Worm (Caenorhabditis elegans) whole organism, late embryonic: Measurements from ENCODE around the gene lpin-1.

Source experiments
- C08G9.2 ChIP-seq: sonication (generic microtip); optimal IDR thresholded peaks from 2 replicates; lab custom pipeline; 2016; ENCODE audit warnings: mild to moderate bottlenecking, missing genetic modification characterization, moderate library complexity, missing compliant biosample characterization
- K09A11.1 ChIP-seq: sonication (generic microtip); optimal IDR thresholded peaks from 2 replicates; lab custom pipeline; 2017; ENCODE audit warnings: antibody characterized with exemption, mild to moderate bottlenecking, missing genetic modification characterization, missing compliant biosample characterization; ENCODE audit not compliant: insufficient read depth
- ama-1 ChIP-seq: fragments of 150-350 bp; optimal IDR thresholded peaks from 2 replicates; lab custom pipeline; 2014
- ceh-19 ChIP-seq: fragments of 200-800 bp; sonication (Bioruptor generic); optimal IDR thresholded peaks from 2 replicates; lab custom pipeline; 2018; ENCODE audit warnings: mild to moderate bottlenecking, missing genetic modification characterization, missing compliant biosample characterization
- ceh-2 ChIP-seq: sonication (generic microtip); optimal IDR thresholded peaks from 2 replicates; lab custom pipeline; 2016; ENCODE audit warnings: missing genotype, missing genetic modification characterization, missing compliant biosample characterization
- ceh-24 ChIP-seq: sonication (generic microtip); optimal IDR thresholded peaks from 2 replicates; lab custom pipeline; 2016; ENCODE audit warnings: mild to moderate bottlenecking, missing genetic modification characterization, missing compliant biosample characterization
- ceh-31 ChIP-seq: sonication (generic microtip); optimal IDR thresholded peaks from 2 replicates; lab custom pipeline; 2016; ENCODE audit warnings: missing genetic modification characterization, missing compliant biosample characterization
- ceh-45 ChIP-seq: fragments of 200-800 bp; sonication (Bioruptor generic); IDR thresholded peaks from 2 replicates; pipeline ENCODE4 v1.3.6; 2022; ENCODE audit warnings: missing genetic modification reagents, missing genetic modification characterization, missing compliant biosample characterization
- ceh-48 ChIP-seq: sonication (generic microtip); optimal IDR thresholded peaks from 2 replicates; lab custom pipeline; 2016; ENCODE audit warnings: missing genetic modification characterization, inconsistent platforms, missing compliant biosample characterization
- dmd-4 ChIP-seq: sonication (generic microtip); optimal IDR thresholded peaks from 2 replicates; lab custom pipeline; 2016; ENCODE audit warnings: borderline replicate concordance, missing genetic modification characterization, missing compliant biosample characterization
- elt-2 ChIP-seq: sonication (generic microtip); optimal IDR thresholded peaks from 2 replicates; lab custom pipeline; 2016; ENCODE audit warnings: missing genetic modification reagents, missing genetic modification characterization, missing compliant biosample characterization
- ets-4 ChIP-seq: sonication (generic microtip); optimal IDR thresholded peaks from 2 replicates; lab custom pipeline; 2016; ENCODE audit warnings: missing genetic modification characterization, missing compliant biosample characterization
- fkh-10 ChIP-seq: fragments of 150-350 bp; optimal IDR thresholded peaks from 2 replicates; lab custom pipeline; 2014; ENCODE audit warnings: missing biosample characterization, missing genetic modification reagents, missing genetic modification characterization
- gmeb-2 ChIP-seq: sonication (generic microtip); optimal IDR thresholded peaks from 2 replicates; lab custom pipeline; 2016; ENCODE audit warnings: missing genetic modification characterization, inconsistent platforms, missing compliant biosample characterization
- hlh-15 ChIP-seq: sonication (generic microtip); optimal IDR thresholded peaks from 2 replicates; lab custom pipeline; 2016; ENCODE audit warnings: missing genetic modification characterization, missing compliant biosample characterization
- hlh-6 ChIP-seq: sonication (generic microtip); optimal IDR thresholded peaks from 2 replicates; lab custom pipeline; 2016; ENCODE audit warnings: missing genotype, missing genetic modification characterization, missing compliant biosample characterization
- lim-6 ChIP-seq: sonication (generic microtip); optimal IDR thresholded peaks from 2 replicates; lab custom pipeline; 2016; ENCODE audit warnings: missing genetic modification characterization, missing compliant biosample characterization
- lin-11 ChIP-seq: fragments of 200-800 bp; sonication (Bioruptor generic); optimal IDR thresholded peaks from 2 replicates; lab custom pipeline; 2018; ENCODE audit warnings: mild to moderate bottlenecking, missing genetic modification characterization, missing compliant biosample characterization
- madf-2 ChIP-seq: sonication (generic microtip); optimal IDR thresholded peaks from 2 replicates; lab custom pipeline; 2017; ENCODE audit warnings: missing genetic modification characterization, missing compliant biosample characterization
- nhr-11 ChIP-seq: fragments of 150-350 bp; optimal IDR thresholded peaks from 2 replicates; lab custom pipeline; 2014; ENCODE audit warnings: missing biosample characterization, missing genetic modification characterization
- pag-3 ChIP-seq: sonication (generic microtip); optimal IDR thresholded peaks from 2 replicates; lab custom pipeline; 2016; ENCODE audit warnings: missing compliant biosample characterization, missing genetic modification characterization, borderline replicate concordance
- sdc-2 ChIP-seq: sonication (generic microtip); optimal IDR thresholded peaks from 2 replicates; lab custom pipeline; 2016; ENCODE audit warnings: missing genotype, missing genetic modification characterization, missing compliant biosample characterization
- sox-2 ChIP-seq: fragments of 200-800 bp; sonication (Bioruptor generic); IDR thresholded peaks from 2 replicates; pipeline ENCODE4 v1.3.6; 2022; ENCODE audit warnings: missing genetic modification reagents, missing genetic modification characterization, missing compliant biosample characterization
- syd-9 ChIP-seq: sonication (generic microtip); optimal IDR thresholded peaks from 2 replicates; lab custom pipeline; 2016; ENCODE audit warnings: mild to moderate bottlenecking, missing genetic modification characterization, moderate library complexity, missing compliant biosample characterization
- tbx-2 ChIP-seq: sonication (generic microtip); optimal IDR thresholded peaks from 2 replicates; lab custom pipeline; 2016; ENCODE audit warnings: missing genetic modification characterization, missing compliant biosample characterization
- tbx-7 ChIP-seq: sonication (generic microtip); optimal IDR thresholded peaks from 2 replicates; lab custom pipeline; 2016; ENCODE audit warnings: missing genotype, missing genetic modification characterization, missing compliant biosample characterization
- unc-3 ChIP-seq, 2 experiments: fragments of 200-800 bp in 1 of 2; sonication (Bioruptor generic) in 1 of 2; sonication (generic microtip) in 1 of 2; conservative IDR thresholded peaks in 1 of 2; optimal IDR thresholded peaks in 1 of 2; 2 replicates each; pipeline versions ENCODE4 v1.3.6 to Lab custom; 2016 to 2022; ENCODE audit warnings: missing compliant biosample characterization in 2 of 2, missing genetic modification characterization in 2 of 2, missing genetic modification reagents in 1 of 2
- unc-42 ChIP-seq: sonication (generic microtip); optimal IDR thresholded peaks from 2 replicates; lab custom pipeline; 2016; ENCODE audit warnings: missing genotype, missing genetic modification characterization, missing compliant biosample characterization
- unc-86 ChIP-seq: sonication (generic microtip); optimal IDR thresholded peaks from 2 replicates; lab custom pipeline; 2016; ENCODE audit warnings: missing genetic modification characterization, missing compliant biosample characterization
- zip-5 ChIP-seq: sonication (generic microtip); optimal IDR thresholded peaks from 2 replicates; lab custom pipeline; 2016; ENCODE audit warnings: missing genetic modification characterization, missing compliant biosample characterization
- ztf-16 ChIP-seq: sonication (generic microtip); optimal IDR thresholded peaks from 2 replicates; lab custom pipeline; 2017; ENCODE audit warnings: missing genetic modification characterization, missing compliant biosample characterization

lpin-1 gene

DNA sequence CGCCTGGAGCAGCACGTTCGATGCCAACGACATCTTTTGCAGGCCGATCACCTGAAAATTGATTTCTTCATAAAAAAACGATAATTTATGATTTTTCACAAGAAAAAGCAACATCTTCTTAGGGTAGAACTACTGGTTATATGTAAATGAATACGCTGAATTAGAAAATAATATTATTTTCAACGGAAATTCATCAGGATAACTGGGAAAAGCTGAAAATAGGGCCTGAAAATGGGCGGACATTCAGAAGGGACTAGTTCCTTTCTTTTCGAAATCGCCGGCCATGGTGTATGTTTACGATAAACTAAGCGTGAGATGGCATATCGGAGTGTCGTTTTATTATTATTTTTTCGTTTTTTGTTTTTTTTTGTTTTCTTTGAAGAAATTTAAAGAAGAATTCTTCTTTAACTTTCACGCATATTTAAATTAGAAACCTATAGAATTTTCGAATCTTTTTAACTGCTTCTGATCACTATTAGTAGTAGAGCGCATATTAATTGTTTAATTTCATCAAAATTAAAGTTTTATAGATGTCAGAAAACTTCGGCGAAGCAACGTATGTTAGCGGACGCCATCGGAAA is 28.3 kb downstream of the lpin-1 start, which contains the start of the genes nduv-2 and F53F4.12:
TSS of gene nduv-2 (minus strand) at position 51 of the 581 bp plus-strand sequence.
TSS of gene F53F4.12 (plus strand) at position 531 of the 581 bp plus-strand sequence.
- peak; percentile 34 for TF ChIP-seq ets-4
- no peak for TF ChIP-seq nhr-11 (tag; lab: Kevin White, UChicago)
- peak; percentile 58 for TF ChIP-seq ceh-31 (tag; lab: Kevin White, UChicago)
- TF ChIP-seq tbx-2, result peak; percentile 36
- TF ChIP-seq unc-42 (tag; lab: Kevin White, UChicago), result peak; percentile 12
- TF ChIP-seq ceh-2 (tag; lab: Kevin White, UChicago), result peak; percentile 4

DNA sequence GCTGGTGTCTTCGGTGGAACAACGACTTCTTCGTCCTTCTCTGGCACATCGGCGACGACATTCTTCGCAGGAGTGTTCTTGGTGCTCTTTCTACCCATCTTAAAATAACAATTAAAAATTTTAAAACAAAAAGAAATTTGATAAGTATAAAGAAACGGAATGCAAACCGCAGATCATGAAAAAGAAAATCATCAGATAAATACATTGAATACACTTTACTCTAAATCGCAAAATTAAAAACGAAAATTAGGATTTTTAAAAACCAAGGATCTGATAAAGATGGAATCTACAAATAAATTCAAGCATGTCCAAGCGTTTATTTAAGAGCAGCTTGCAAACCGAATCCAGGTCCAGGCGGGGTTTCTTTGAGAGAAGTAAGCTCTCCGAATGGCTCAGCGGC is 29.5 kb downstream of the lpin-1 start, which contains the start of gene F53F4.11:
TSS of gene F53F4.11 (minus strand) at position 101 of the 400 bp plus-strand sequence.
- TF ChIP-seq fkh-10 (GFP tag; lab: Kevin White, UChicago), result no peak
- no peak for TF ChIP-seq madf-2
- TF ChIP-seq C08G9.2 (tag; lab: Kevin White, UChicago), result no peak
- no peak for TF ChIP-seq hlh-15 (tag; lab: Kevin White, UChicago)
- no peak for TF ChIP-seq tbx-2
- no peak for TF ChIP-seq ceh-24
- TF ChIP-seq dmd-4 (tag; lab: Kevin White, UChicago), result no peak
- TF ChIP-seq zip-5, result no peak
- TF ChIP-seq ztf-16 (tag; lab: Kevin White, UChicago), result no peak
- no peak for TF ChIP-seq ceh-19
- TF ChIP-seq pag-3 (tag; lab: Kevin White, UChicago), result no peak
- TF ChIP-seq tbx-7 (tag; lab: Kevin White, UChicago), result no peak
- no peak for TF ChIP-seq gmeb-2 (tag; lab: Kevin White, UChicago)
- TF ChIP-seq, all 69 proteins: peak for 0

DNA sequence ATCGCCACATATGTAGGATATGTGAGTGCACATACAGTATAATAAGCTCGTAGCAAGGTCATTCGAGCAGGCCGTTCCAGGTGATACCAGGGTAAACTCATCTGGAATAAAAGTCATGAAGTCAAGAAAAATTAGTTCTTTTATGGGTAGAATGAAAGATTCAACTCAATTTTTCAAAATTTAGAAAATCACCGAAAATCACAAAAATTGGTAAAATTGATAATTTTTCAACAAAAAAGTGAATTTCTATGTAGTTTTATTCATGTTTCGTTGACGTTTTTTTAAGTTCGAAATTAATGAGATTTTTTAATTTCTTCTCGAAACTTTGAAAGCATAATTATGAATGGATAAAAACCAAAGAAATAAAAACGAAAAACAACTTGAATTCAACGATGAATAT is 32.2 kb downstream of the lpin-1 start, which contains the start of gene F53F4.16:
TSS of gene F53F4.16 (minus strand) at position 101 of the 400 bp plus-strand sequence.
- TF ChIP-seq lin-11 (no peak), zip-5 (no peak), elt-2 (tag; lab: Kevin White, UChicago) (no peak), K09A11.1 (tag; lab: Kevin White, UChicago) (no peak), tbx-2 (no peak), madf-2 (no peak), unc-86 (no peak), syd-9 (no peak), pag-3 (tag; lab: Kevin White, UChicago) (no peak), dmd-4 (tag; lab: Kevin White, UChicago) (no peak), ceh-45 (GFP tag; lab: Robert Waterston, UW) (no peak), unc-42 (tag; lab: Kevin White, UChicago) (no peak), ets-4 (no peak)

DNA sequence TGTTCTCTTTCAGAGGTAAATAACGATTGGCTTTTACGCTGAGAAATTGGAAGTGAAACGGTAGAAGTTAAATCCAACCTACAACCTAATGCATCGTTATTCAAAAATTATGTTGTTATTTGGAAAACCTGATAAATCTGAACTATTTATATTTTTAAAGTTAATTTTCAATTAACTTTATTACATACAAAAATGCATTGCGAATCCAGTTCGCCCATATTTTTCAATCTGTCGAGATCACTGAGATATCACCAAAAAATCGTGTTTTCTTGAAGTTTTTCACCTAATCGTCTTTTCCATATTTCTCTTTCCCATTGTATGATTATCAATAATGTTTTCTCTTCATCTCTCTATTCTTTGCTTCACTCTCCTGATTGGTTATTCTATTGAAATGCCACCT is 33.3 kb downstream of the lpin-1 start, which contains the start of gene F53F4.15:
TSS of gene F53F4.15 (plus strand) at position 301 of the 400 bp plus-strand sequence.
- TF ChIP-seq nhr-11 (tag; lab: Kevin White, UChicago) (no peak), ztf-16 (tag; lab: Kevin White, UChicago) (no peak), ceh-2 (tag; lab: Kevin White, UChicago) (no peak)

DNA sequence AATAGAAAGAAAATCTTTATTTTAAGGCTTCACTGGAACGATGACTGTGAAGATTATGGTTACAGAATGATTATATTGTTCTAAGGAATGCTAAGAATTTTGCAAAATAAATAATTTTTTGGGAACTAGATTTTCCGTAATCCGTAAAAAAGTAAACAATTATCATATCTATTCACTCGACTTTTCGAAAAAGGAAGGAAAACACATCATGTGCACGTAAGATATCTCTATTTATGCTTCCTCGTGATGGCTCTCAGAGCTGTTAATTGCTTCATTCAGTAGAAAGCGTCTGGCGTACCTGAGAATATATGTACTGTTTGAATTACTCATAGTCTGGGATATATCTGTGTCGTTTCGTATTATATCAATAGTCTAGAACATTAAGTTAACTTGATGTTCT is 34.2 kb downstream of the lpin-1 start, which contains the start of gene srd-11:
TSS of gene srd-11 (minus strand) at position 101 of the 400 bp plus-strand sequence.
- TF ChIP-seq gmeb-2 (tag; lab: Kevin White, UChicago) (no peak), sdc-2 (tag; lab: Kevin White, UChicago) (no peak)
- TF ChIP-seq, all 69 proteins: peak for 0

DNA sequence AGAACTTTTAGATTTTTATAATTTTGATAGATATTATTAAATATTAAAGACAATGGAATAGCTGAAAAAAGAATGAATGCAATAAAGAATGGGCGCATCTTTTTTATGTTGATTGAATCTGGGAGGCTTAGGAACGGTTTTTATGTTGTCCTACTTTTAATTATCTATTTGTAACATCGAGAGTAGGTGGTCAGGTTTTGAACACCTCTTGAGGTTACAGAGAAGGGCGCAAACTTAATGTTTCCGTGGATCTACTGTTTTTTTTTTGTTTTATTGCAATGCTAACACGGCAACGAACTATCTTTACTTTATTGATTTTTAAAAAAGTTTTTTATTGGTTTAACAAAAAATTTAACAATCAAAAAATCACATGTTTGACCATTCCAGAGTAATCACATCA is 40.1 kb downstream of the lpin-1 start, which contains the start of gene F53F4.7:
TSS of gene F53F4.7 (minus strand) at position 101 of the 400 bp plus-strand sequence.
- no peak for TF ChIP-seq tbx-2

DNA sequence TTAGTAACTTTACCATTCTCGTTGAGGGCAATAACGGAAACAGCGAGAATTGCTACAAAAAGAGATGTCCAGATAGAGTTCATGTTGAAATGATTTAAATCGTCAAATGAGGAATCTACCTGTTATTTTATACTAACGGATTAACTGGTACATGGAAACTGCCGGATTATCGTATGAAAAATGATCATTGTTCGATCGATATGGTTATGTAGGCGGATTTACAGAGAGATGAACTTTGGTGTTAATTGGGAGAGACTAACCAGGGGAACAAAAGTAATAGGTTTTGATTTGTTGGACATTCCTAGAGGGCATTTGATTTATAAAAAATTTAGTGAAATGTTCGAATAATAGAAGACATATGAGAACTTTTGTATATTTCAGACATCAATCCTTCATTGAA is 42.1 kb downstream of the lpin-1 start, which contains the start of gene spig-9:
TSS of gene spig-9 (minus strand) at position 101 of the 400 bp plus-strand sequence.
- no peak for TF ChIP-seq pag-3 (tag; lab: Kevin White, UChicago)
- no peak for TF ChIP-seq ama-1 (lab: Kevin White, UChicago)
- no peak for TF ChIP-seq ceh-48 (tag; lab: Kevin White, UChicago)
- no peak for TF ChIP-seq unc-3 (GFP tag; conservative IDR thresholded peaks at IDR 0.05; lab: Robert Waterston, UW)
- no peak for TF ChIP-seq unc-3 (tag; optimal IDR thresholded peaks at IDR 0.05; lab: Kevin White, UChicago)
- TF ChIP-seq lim-6, result no peak
- TF ChIP-seq sox-2 (GFP tag; lab: Robert Waterston, UW), result no peak
- TF ChIP-seq gmeb-2 (tag; lab: Kevin White, UChicago), result no peak
- no peak for TF ChIP-seq hlh-6 (tag; lab: Kevin White, UChicago)
